Fruit fly (Drosophila melanogaster) Kc167 (cell line): ENCODE data around the gene CG42571.

Experiments used
- Myc ChIP-seq: fragments of >200 bp; optimal IDR thresholded peaks from 2 replicates; lab custom pipeline; 2017; ENCODE audit warnings: missing external identifiers
- Sin3A ChIP-seq: fragments of >200 bp; optimal IDR thresholded peaks from 2 replicates; lab custom pipeline; 2018; ENCODE audit warnings: missing external identifiers
- h ChIP-seq: fragments of >200 bp; optimal IDR thresholded peaks from 3 replicates; lab custom pipeline; 2018; ENCODE audit warnings: missing external identifiers
- insv ChIP-seq: fragments of >200 bp; optimal IDR thresholded peaks from 3 replicates; lab custom pipeline; 2018; ENCODE audit warnings: missing external identifiers
- psq ChIP-seq: fragments of >200 bp; optimal IDR thresholded peaks from 2 replicates; lab custom pipeline; 2017; ENCODE audit warnings: missing external identifiers
- ttk ChIP-seq: sonication (Bioruptor generic); optimal IDR thresholded peaks from 2 replicates; lab custom pipeline; 2017; ENCODE audit warnings: missing external identifiers

The CG42571 gene

dm6 chr3L:15703330-15704119, 12.7 kb upstream of the CG42571 start:
- TF ChIP-seq ttk (lab: Kevin White, UChicago) (no peak), Myc (lab: Kevin White, UChicago) (no peak), insv (no peak), h (lab: Kevin White, UChicago) (no peak), Sin3A (lab: Kevin White, UChicago) (no peak), psq (lab: Kevin White, UChicago) (no peak)

- TF ChIP-seq Myc (lab: Kevin White, UChicago), result no peak
- TF ChIP-seq h (lab: Kevin White, UChicago), result no peak
These were observed 11.8 kb upstream of the CG42571 start for dm6 chr3L:15704250-15704985.

dm6 chr3L:15706199-15706598, 10.1 kb upstream of the CG42571 start:
- no peak for TF ChIP-seq psq (lab: Kevin White, UChicago)

- no peak for TF ChIP-seq ttk (lab: Kevin White, UChicago)
- no peak for TF ChIP-seq Myc (lab: Kevin White, UChicago)
- TF ChIP-seq insv, result no peak
- TF ChIP-seq Sin3A (lab: Kevin White, UChicago), result no peak
These were observed 8.1 kb upstream of the CG42571 start for dm6 chr3L:15708158-15708557.

dm6 chr3L:15708579-15708978, 7.7 kb upstream of the CG42571 start:
- TF ChIP-seq ttk (lab: Kevin White, UChicago), result no peak
- TF ChIP-seq h (lab: Kevin White, UChicago), result no peak
- no peak for TF ChIP-seq Sin3A (lab: Kevin White, UChicago)
- TF ChIP-seq psq (lab: Kevin White, UChicago), result no peak

dm6 chr3L:15710125-15710524, 6.1 kb upstream of the CG42571 start:
- no peak for TF ChIP-seq h (lab: Kevin White, UChicago)
- TF ChIP-seq insv, result no peak
- TF ChIP-seq Sin3A (lab: Kevin White, UChicago), result no peak
- TF ChIP-seq Myc (lab: Kevin White, UChicago), result no peak
- no peak for TF ChIP-seq psq (lab: Kevin White, UChicago)

dm6 chr3L:15711164-15711563, 5.1 kb upstream of the CG42571 start:
- TF ChIP-seq ttk (lab: Kevin White, UChicago) (no peak), Myc (lab: Kevin White, UChicago) (no peak), Sin3A (lab: Kevin White, UChicago) (no peak), h (lab: Kevin White, UChicago) (no peak), psq (lab: Kevin White, UChicago) (no peak), insv (no peak)

- no peak for TF ChIP-seq Sin3A (lab: Kevin White, UChicago)
- no peak for TF ChIP-seq ttk (lab: Kevin White, UChicago)
- TF ChIP-seq h (lab: Kevin White, UChicago), result no peak
- TF ChIP-seq psq (lab: Kevin White, UChicago), result no peak
- TF ChIP-seq insv, result no peak
- TF ChIP-seq Myc (lab: Kevin White, UChicago), result no peak
These were observed 4.2 kb upstream of the CG42571 start for dm6 chr3L:15712063-15712462.

dm6 chr3L:15713932-15714492, 2.2 kb upstream of the CG42571 start:
- no peak for TF ChIP-seq h (lab: Kevin White, UChicago)
- no peak for TF ChIP-seq insv
- TF ChIP-seq Myc (lab: Kevin White, UChicago), result no peak
- TF ChIP-seq ttk (lab: Kevin White, UChicago), result no peak
- no peak for TF ChIP-seq psq (lab: Kevin White, UChicago)
- no peak for TF ChIP-seq Sin3A (lab: Kevin White, UChicago)

- no peak for TF ChIP-seq h (lab: Kevin White, UChicago)
- TF ChIP-seq insv, result no peak
- TF ChIP-seq Myc (lab: Kevin White, UChicago), result no peak
- TF ChIP-seq Sin3A (lab: Kevin White, UChicago), result no peak
- no peak for TF ChIP-seq psq (lab: Kevin White, UChicago)
- no peak for TF ChIP-seq ttk (lab: Kevin White, UChicago)
These were observed 1.3 kb downstream of the CG42571 start, which contains the start of gene CG42570 for dm6 chr3L:15717519-15717918. Gene CG42570 (plus strand): TSS chr3L:15717819.

dm6 chr3L:15720224-15720623, 4.0 kb downstream of the CG42571 start:
- TF ChIP-seq psq (lab: Kevin White, UChicago) (no peak), Sin3A (lab: Kevin White, UChicago) (no peak), Myc (lab: Kevin White, UChicago) (no peak), h (lab: Kevin White, UChicago) (no peak), insv (no peak), ttk (lab: Kevin White, UChicago) (no peak)

dm6 chr3L:15720905-15721304, 4.7 kb downstream of the CG42571 start:
- TF ChIP-seq h (lab: Kevin White, UChicago), result no peak
- no peak for TF ChIP-seq insv
- no peak for TF ChIP-seq psq (lab: Kevin White, UChicago)
- TF ChIP-seq Sin3A (lab: Kevin White, UChicago), result no peak
- TF ChIP-seq ttk (lab: Kevin White, UChicago), result no peak
- no peak for TF ChIP-seq Myc (lab: Kevin White, UChicago)
